Fruit fly (Drosophila melanogaster) whole organism, adult: ENCODE results near the gene Arp8.

Source experiments
- CG14711 ChIP-seq: fragments of 200-800 bp; sonication (Bioruptor generic); optimal IDR thresholded peaks from 2 replicates; lab custom pipeline; 2018; ENCODE audit warnings: missing biosample characterization, mild to moderate bottlenecking, missing genetic modification characterization, moderate library complexity
- CG1620 ChIP-seq: fragments of 200-800 bp; sonication (Bioruptor generic); optimal IDR thresholded peaks from 2 replicates; lab custom pipeline; 2016; ENCODE audit warnings: missing biosample characterization, missing genetic modification characterization
- CG33017 ChIP-seq: fragments of 200-800 bp; sonication (Bioruptor generic); optimal IDR thresholded peaks from 2 replicates; lab custom pipeline; 2018; ENCODE audit warnings: missing biosample characterization, mild to moderate bottlenecking, missing genetic modification characterization, moderate library complexity
- CG5204 ChIP-seq: fragments of 200-800 bp; sonication (Bioruptor generic); optimal IDR thresholded peaks from 2 replicates; lab custom pipeline; 2016; ENCODE audit warnings: missing biosample characterization, missing genetic modification characterization
- CG7101 ChIP-seq: fragments of 200-800 bp; sonication (Bioruptor generic); optimal IDR thresholded peaks from 2 replicates; lab custom pipeline; 2018; ENCODE audit warnings: missing biosample characterization, mild to moderate bottlenecking, missing genetic modification characterization, moderate library complexity
- Clk ChIP-seq: fragments of 200-800 bp; sonication (Bioruptor generic); optimal IDR thresholded peaks from 2 replicates; lab custom pipeline; 2017; ENCODE audit warnings: missing biosample characterization, missing genetic modification characterization
- bab1 ChIP-seq: fragments of 200-800 bp; sonication (Bioruptor generic); optimal IDR thresholded peaks from 3 replicates; lab custom pipeline; 2019; ENCODE audit warnings: missing biosample characterization, mild to moderate bottlenecking, missing genetic modification characterization, moderate library complexity
- cic ChIP-seq: fragments of 200-800 bp; sonication (Bioruptor generic); optimal IDR thresholded peaks from 2 replicates; lab custom pipeline; 2017; ENCODE audit warnings: missing biosample characterization, mild to moderate bottlenecking, missing genetic modification characterization, moderate library complexity
- kay ChIP-seq: fragments of 200-800 bp; sonication (Bioruptor generic); peaks from one replicate; lab custom pipeline; 2016; ENCODE audit warnings: missing biosample characterization, missing genetic modification characterization, borderline replicate concordance
- pad ChIP-seq: fragments of 200-800 bp; sonication (Bioruptor generic); optimal IDR thresholded peaks from 3 replicates; lab custom pipeline; 2017; ENCODE audit warnings: missing biosample characterization, missing genetic modification characterization, mild to moderate bottlenecking, moderate library complexity, missing genetic modification reagents
- tj ChIP-seq: fragments of 200-800 bp; sonication (Bioruptor generic); optimal IDR thresholded peaks from 3 replicates; lab custom pipeline; 2017; ENCODE audit warnings: missing biosample characterization, mild to moderate bottlenecking, missing genetic modification characterization, moderate library complexity
- toe ChIP-seq: fragments of 200-800 bp; sonication (Bioruptor generic); optimal IDR thresholded peaks from 2 replicates; lab custom pipeline; 2016; ENCODE audit warnings: missing biosample characterization, missing genetic modification characterization

DNA sequence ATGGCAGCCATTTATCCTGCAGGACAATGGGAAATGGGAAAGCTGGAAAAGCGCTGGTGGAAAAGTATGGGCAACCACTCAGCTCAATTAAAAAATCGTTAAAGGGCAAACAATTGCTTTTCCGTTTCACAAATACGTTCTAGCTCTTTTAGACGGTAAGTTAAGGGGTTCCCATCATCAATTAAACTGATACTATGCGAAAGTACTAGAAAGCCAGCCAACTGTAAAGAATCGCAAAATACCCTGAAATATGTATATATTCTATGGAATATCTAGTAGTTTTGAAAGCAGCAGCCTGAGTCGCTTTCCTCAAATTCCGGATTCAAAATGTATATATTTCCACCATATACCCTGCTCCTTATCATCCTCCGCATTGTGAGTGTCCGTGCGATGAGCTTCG lies 22.8 kb upstream of the Arp8 start, which contains the start of gene CG12985:
- TF ChIP-seq toe (GFP tag; lab: Kevin White, UChicago), result no peak
- no peak for TF ChIP-seq bab1
- TF ChIP-seq pad (GFP tag; lab: Kevin White, UChicago), result no peak
- no peak for TF ChIP-seq CG14711 (tag; lab: Kevin White, UChicago)
- TF ChIP-seq CG7101 (tag; lab: Kevin White, UChicago), result no peak
- TF ChIP-seq kay (GFP tag; lab: Kevin White, UChicago), result no peak
- no peak for TF ChIP-seq tj
- TF ChIP-seq Clk (GFP tag; lab: Kevin White, UChicago), result no peak
- TF ChIP-seq cic, result no peak
- no peak for TF ChIP-seq CG1620 (GFP tag; lab: Kevin White, UChicago)
- no peak for TF ChIP-seq CG5204 (GFP tag; lab: Kevin White, UChicago)
- no peak for TF ChIP-seq CG33017
